Worm (Caenorhabditis elegans) whole organism, midembryonic: ENCODE data around the gene B0272.3.

Source experiments
- cog-1 ChIP-seq: sonication (generic microtip); optimal IDR thresholded peaks from 2 replicates; lab custom pipeline; 2016; ENCODE audit warnings: missing genetic modification characterization, missing compliant biosample characterization
- flt-1 ChIP-seq: fragments of 200-800 bp; sonication (Bioruptor generic); IDR thresholded peaks from 2 replicates; pipeline ENCODE4 v1.3.6; 2022; ENCODE audit warnings: missing genetic modification characterization, missing compliant biosample characterization

DNA sequence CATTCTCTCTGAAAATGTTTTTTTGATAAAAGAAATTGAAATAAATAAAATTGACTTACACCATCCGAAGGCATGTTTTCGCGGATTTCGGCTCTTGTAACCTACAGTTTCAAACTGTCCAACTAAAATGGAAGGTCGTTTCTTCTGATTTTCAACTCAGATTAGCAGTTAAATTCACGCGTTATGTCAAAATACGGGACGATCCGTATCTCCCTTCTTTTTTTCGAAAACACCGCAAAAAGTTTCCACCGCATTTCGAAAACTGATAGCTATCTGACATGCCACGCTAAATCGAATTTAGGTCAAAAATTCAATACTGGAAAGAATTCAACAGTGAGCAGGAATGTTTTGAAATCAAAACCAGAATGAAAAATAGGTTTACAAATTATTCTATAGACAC, 26.9 kb downstream of the B0272.3 start, which contains the start of gene tba-8:
- TF ChIP-seq flt-1 (GFP tag; lab: Robert Waterston, UW): no peak
- TF ChIP-seq cog-1: no peak
